Worm (Caenorhabditis elegans): ENCODE results near the gene fshr-1.

Gene fshr-1

ce11 chrV:9860337-9860736, 29.3 kb upstream of the fshr-1 start:
- TF ChIP-seq lsl-1 (GFP tag; optimal IDR thresholded peaks at IDR 0.05) (no peak), nfyb-1 (GFP tag; IDR thresholded peaks at IDR 0.05) (peak; percentile 92), F23B12.7 (tag; optimal IDR thresholded peaks at IDR 0.05; ENCODE audit: insufficient read depth) (no peak), lin-54 (GFP tag; optimal IDR thresholded peaks at IDR 0.05) (no peak), C17E4.6 (GFP tag; IDR thresholded peaks at IDR 0.05) (no peak), lin-35 (GFP tag; optimal IDR thresholded peaks at IDR 0.05) (no peak)

- TF ChIP-seq ztf-22 (GFP tag; optimal IDR thresholded peaks at IDR 0.05) (no peak), F22D6.2 (tag; optimal IDR thresholded peaks at IDR 0.05) (no peak), madf-3 (GFP tag; IDR thresholded peaks at IDR 0.05) (no peak), tbp1 (GFP tag; optimal IDR thresholded peaks at IDR 0.05) (no peak), somi-1 (GFP tag; optimal IDR thresholded peaks at IDR 0.05) (no peak), hmg-1.2 (GFP tag; IDR thresholded peaks at IDR 0.05) (no peak), K12H6.12 (tag; optimal IDR thresholded peaks at IDR 0.05) (no peak), madf-8 (GFP tag; conservative IDR thresholded peaks at IDR 0.05) (no peak), lir-1 (GFP tag; conservative IDR thresholded peaks at IDR 0.05) (no peak)
These were observed 21.3 kb upstream of the fshr-1 start, which contains the start of gene srab-17 for ce11 chrV:9868311-9868710. srab-17 (minus strand) TSS chrV:9868411.

- no peak for TF ChIP-seq ztf-6 (GFP tag; IDR thresholded peaks at IDR 0.05)
- TF ChIP-seq let-526 (GFP tag; IDR thresholded peaks at IDR 0.05): no peak
- no peak for TF ChIP-seq mes-4 (tag; optimal IDR thresholded peaks at IDR 0.05)
- TF ChIP-seq aptf-3 (GFP tag; IDR thresholded peaks at IDR 0.05): no peak
- TF ChIP-seq tbp1 (GFP tag; optimal IDR thresholded peaks at IDR 0.05): no peak
- TF ChIP-seq hmg-1.2 (GFP tag; IDR thresholded peaks at IDR 0.05): no peak
- no peak for TF ChIP-seq egrh-3 (GFP tag; IDR thresholded peaks at IDR 0.05)
- TF ChIP-seq hlh-26 (GFP tag; conservative IDR thresholded peaks at IDR 0.05): no peak
- no peak for TF ChIP-seq dpff-1 (tag; optimal IDR thresholded peaks at IDR 0.05)
- no peak for TF ChIP-seq lin-40 (tag; optimal IDR thresholded peaks at IDR 0.05)
- TF ChIP-seq egl-44 (GFP tag; IDR thresholded peaks at IDR 0.05): no peak
- TF ChIP-seq ztf-3 (GFP tag; optimal IDR thresholded peaks at IDR 0.05): no peak
- no peak for TF ChIP-seq mxl-1 (tag; optimal IDR thresholded peaks at IDR 0.05)
- TF ChIP-seq Y56A3A.18 (GFP tag; IDR thresholded peaks at IDR 0.05): no peak
- no peak for TF ChIP-seq B0035.1 (tag; optimal IDR thresholded peaks at IDR 0.05)
- TF ChIP-seq snpc-1.1 (tag; optimal IDR thresholded peaks at IDR 0.05; ENCODE audit: insufficient read depth): no peak
- no peak for TF ChIP-seq unc-130 (GFP tag; optimal IDR thresholded peaks at IDR 0.05)
- TF ChIP-seq die-1 (tag; optimal IDR thresholded peaks at IDR 0.05): no peak
- TF ChIP-seq F10E7.11 (tag; optimal IDR thresholded peaks at IDR 0.05): no peak
These were observed 18.3 kb upstream of the fshr-1 start, which contains the start of gene srab-18 for ce11 chrV:9871339-9871738. srab-18 (minus strand) TSS chrV:9871439.

ce11 chrV:9879404-9879803, 10.2 kb upstream of the fshr-1 start, which contains the start of gene srab-26:
srab-26 (minus strand) TSS chrV:9879504.
- TF ChIP-seq ets-4 (GFP tag; optimal IDR thresholded peaks at IDR 0.05) (no peak), snpc-1.1 (tag; optimal IDR thresholded peaks at IDR 0.05; ENCODE audit: insufficient read depth) (no peak), hmg-20 (GFP tag; IDR thresholded peaks at IDR 0.05) (no peak), F37B4.10 (GFP tag; IDR thresholded peaks at IDR 0.05) (no peak), nhr-80 (tag; optimal IDR thresholded peaks at IDR 0.05) (no peak), repo-1 (tag; optimal IDR thresholded peaks at IDR 0.05) (no peak)

All from whole organism, young adult.